Worm (Caenorhabditis elegans): ENCODE data around the gene pho-9.
A peak's percentile ranks its signal among the peaks of the same experiment; 100 is the strongest.

pho-9 gene

DNA sequence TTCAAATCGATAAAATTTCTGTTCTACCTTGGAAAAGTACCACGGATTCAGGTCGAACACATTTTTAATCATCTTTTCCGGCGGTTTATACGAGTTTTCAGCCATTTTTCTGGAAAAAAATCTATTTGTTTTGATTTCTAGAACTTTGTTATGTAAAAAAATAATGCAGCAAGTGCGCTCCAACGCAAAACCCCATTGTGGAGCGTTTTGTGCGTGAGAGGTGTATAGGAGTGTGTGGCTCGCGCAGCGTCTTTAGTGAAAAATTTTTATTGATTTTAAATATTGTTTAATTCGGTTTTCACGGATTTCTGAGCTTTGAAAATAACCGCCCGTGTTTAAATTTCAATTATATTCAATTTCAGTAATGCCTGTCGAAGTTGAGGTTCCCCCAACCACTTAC lies 25.2 kb upstream of the pho-9 start, which contains the start of gene Y71H2AM.20 (continued):
- TF ChIP-seq nhr-10 (tag; optimal IDR thresholded peaks at IDR 0.05) (peak; percentile 38), snpc-4 (tag; optimal IDR thresholded peaks at IDR 0.05) (peak; percentile 77), fos-1 (tag; optimal IDR thresholded peaks at IDR 0.05) (peak; percentile 98), ztf-1 (GFP tag; conservative IDR thresholded peaks at IDR 0.05) (no peak), Y55F3AM.14 (GFP tag; optimal IDR thresholded peaks at IDR 0.05) (peak; percentile 87)

DNA sequence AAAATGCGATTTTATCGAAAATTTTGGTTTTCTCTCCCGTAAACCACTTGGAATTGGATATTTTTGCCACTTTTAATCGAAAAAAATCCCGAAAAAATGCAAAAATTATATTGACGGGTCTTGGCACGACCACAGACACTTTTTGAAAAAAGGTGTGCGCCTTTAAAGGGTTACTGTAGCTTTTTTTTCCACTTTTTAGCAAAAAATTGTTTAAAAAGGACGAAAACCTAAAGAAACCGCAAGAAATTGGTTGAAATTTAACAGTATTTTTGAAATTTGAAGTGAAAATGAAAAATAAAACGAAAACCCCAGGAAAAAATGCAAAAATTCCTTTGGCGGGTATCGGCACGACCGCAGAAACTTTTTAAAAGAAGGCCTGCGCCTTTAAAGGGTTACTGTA lies 21.2 kb upstream of the pho-9 start:
- TF ChIP-seq mbf-1 (tag; optimal IDR thresholded peaks at IDR 0.05): no peak
- TF ChIP-seq unc-55 (GFP tag; optimal IDR thresholded peaks at IDR 0.05): no peak

DNA sequence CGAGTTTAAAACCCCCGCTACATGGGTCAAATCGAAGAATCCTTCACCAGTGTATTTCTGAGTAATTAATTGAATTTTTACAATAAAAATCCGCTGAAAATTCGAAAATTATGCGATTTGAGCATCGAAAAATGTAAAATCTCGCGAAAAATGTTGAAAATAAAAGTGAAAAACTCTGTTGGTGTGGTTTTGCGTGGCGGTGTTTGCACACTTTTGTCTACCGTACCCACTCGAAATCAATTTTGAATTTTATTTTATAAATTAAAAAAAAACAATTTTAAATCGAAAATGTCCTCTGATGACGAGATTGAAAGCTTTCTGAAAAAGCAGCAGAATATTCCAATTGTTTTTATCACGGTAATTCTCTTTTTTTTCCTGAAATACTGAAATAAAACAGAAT lies 20.2 kb upstream of the pho-9 start, which contains the start of gene Y71H2AM.6:
Gene Y71H2AM.6 (plus strand): TSS at position 264 of the 400 bp plus-strand sequence.
- TF ChIP-seq nhr-21 (tag; optimal IDR thresholded peaks at IDR 0.05) (no peak), gmeb-1 (tag; optimal IDR thresholded peaks at IDR 0.05) (peak; percentile 52), Y55F3AM.14 (GFP tag; optimal IDR thresholded peaks at IDR 0.05) (no peak), sem-4 (tag; optimal IDR thresholded peaks at IDR 0.05) (no peak), lin-13 (GFP tag; optimal IDR thresholded peaks at IDR 0.05) (peak; percentile 63), mbf-1 (tag; optimal IDR thresholded peaks at IDR 0.05) (no peak), lin-39 (tag; optimal IDR thresholded peaks at IDR 0.05) (no peak), elt-3 (tag; optimal IDR thresholded peaks at IDR 0.05) (no peak), ztf-4 (tag; optimal IDR thresholded peaks at IDR 0.05) (no peak), skn-1 (tag; optimal IDR thresholded peaks at IDR 0.05) (no peak), ZK546.5 (tag; optimal IDR thresholded peaks at IDR 0.05) (no peak), zag-1 (tag; optimal IDR thresholded peaks at IDR 0.05) (no peak), nhr-77 (tag; optimal IDR thresholded peaks at IDR 0.05) (no peak), nhr-25 (tag; optimal IDR thresholded peaks at IDR 0.05) (peak; percentile 38), ztf-1 (GFP tag; conservative IDR thresholded peaks at IDR 0.05) (no peak), ceh-82 (tag; optimal IDR thresholded peaks at IDR 0.05) (no peak), sma-9 (GFP tag; optimal IDR thresholded peaks at IDR 0.05) (no peak), sma-9 (tag; optimal IDR thresholded peaks at IDR 0.05) (no peak), lin-11 (tag; optimal IDR thresholded peaks at IDR 0.05) (no peak), dmd-4 (tag; optimal IDR thresholded peaks at IDR 0.05) (no peak), nhr-23 (tag; optimal IDR thresholded peaks at IDR 0.05) (no peak), C34F6.9 (tag; optimal IDR thresholded peaks at IDR 0.05) (peak; percentile 61), nhr-10 (tag; optimal IDR thresholded peaks at IDR 0.05) (no peak), lsy-2 (tag; optimal IDR thresholded peaks at IDR 0.05) (peak; percentile 97 to 99), fos-1 (tag; optimal IDR thresholded peaks at IDR 0.05) (peak; percentile 8), sma-3 (GFP tag; optimal IDR thresholded peaks at IDR 0.05) (peak; percentile 20), nhr-129 (tag; optimal IDR thresholded peaks at IDR 0.05) (no peak), crh-2 (tag; optimal IDR thresholded peaks at IDR 0.05) (peak; percentile 25), ztf-11 (tag; optimal IDR thresholded peaks at IDR 0.05) (no peak), nhr-11 (tag; optimal IDR thresholded peaks at IDR 0.05) (no peak), elt-1 (tag; optimal IDR thresholded peaks at IDR 0.05) (no peak), ceh-16 (tag; optimal IDR thresholded peaks at IDR 0.05) (no peak), unc-62 (GFP tag; optimal IDR thresholded peaks at IDR 0.05) (no peak), egl-27 (tag; optimal IDR thresholded peaks at IDR 0.05) (no peak), mdl-1 (tag; optimal IDR thresholded peaks at IDR 0.05) (no peak), F13H6.1 (tag; optimal IDR thresholded peaks at IDR 0.05) (no peak), R02D3.7 (tag; optimal IDR thresholded peaks at IDR 0.05) (no peak), nhr-12 (tag; optimal IDR thresholded peaks at IDR 0.05) (no peak), alr-1 (tag; optimal IDR thresholded peaks at IDR 0.05) (no peak), unc-55 (GFP tag; optimal IDR thresholded peaks at IDR 0.05) (peak; percentile 69), blmp-1 (tag; optimal IDR thresholded peaks at IDR 0.05; ENCODE audit: insufficient read depth) (peak; percentile 71), nhr-6 (tag; optimal IDR thresholded peaks at IDR 0.05) (no peak), unc-39 (tag; optimal IDR thresholded peaks at IDR 0.05) (no peak), peb-1 (tag; optimal IDR thresholded peaks at IDR 0.05) (no peak), ama-1 (optimal IDR thresholded peaks at IDR 0.05) (no peak), nhr-237 (tag; optimal IDR thresholded peaks at IDR 0.05) (no peak), snpc-4 (tag; optimal IDR thresholded peaks at IDR 0.05) (no peak), aly-2 (tag; optimal IDR thresholded peaks at IDR 0.05) (no peak), mab-5 (tag; optimal IDR thresholded peaks at IDR 0.05) (no peak)
